Fruit fly (Drosophila melanogaster): Measurements from ENCODE around the gene Gal.

DNA sequence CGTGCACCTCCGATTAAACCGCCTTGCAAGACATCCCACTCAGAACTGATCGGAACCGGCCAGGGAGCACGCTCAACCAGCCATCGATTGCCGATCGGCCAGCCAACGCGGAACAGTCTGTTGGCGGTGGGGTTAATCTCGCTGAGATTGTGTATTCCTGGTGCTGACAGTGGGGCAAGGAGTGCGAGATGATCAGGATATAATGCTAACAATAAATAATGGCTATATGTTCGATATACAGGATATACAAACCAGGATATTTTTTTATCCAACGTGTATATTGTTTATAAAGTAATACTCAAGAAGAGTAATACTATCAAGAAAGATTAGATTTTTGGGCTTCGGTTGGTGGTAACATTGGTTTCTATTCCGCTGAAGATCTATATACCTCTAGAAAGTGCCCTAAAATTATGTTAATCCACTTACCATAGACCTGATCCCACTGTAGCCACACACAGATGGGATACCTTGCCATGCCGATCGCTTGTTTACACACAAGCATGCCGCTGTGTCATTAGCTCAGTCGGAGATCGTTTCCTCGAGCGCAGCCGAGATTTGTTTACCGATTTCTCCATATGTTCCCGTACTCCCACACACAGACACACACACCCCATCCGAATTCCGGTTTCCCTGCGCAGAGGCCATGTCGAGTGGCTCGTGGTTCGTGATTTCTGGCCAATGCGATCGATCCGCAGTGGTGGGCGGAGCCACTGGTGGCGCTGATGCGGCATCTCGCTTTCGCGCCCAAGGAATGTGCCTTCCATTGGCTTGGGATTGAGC, 12.9 kb upstream of the Gal start, which contains the start of gene H2.0:
- TF ChIP-seq CG8478 (optimal IDR thresholded peaks at IDR 0.05) (no peak), CTCF (optimal IDR thresholded peaks at IDR 0.05) (no peak)

Measured in S2 (cell line).